Fruit fly (Drosophila melanogaster): Measurements from ENCODE around the gene mus304.

- TF ChIP-seq cnc (optimal IDR thresholded peaks at IDR 0.05) (no peak), toe (GFP tag; optimal IDR thresholded peaks at IDR 0.05) (no peak), CG33017 (tag; optimal IDR thresholded peaks at IDR 0.05) (no peak), CG7045 (GFP tag; optimal IDR thresholded peaks at IDR 0.05) (no peak)
Observed at dm6 chr3L:18138280-18138679, 28.7 kb downstream of the mus304 start.
